Worm (Caenorhabditis elegans) whole organism, early embryonic: Measurements from ENCODE around the gene nhr-190.

Experiments used
- ets-7 ChIP-seq: sonication (generic microtip); optimal IDR thresholded peaks from 2 replicates; lab custom pipeline; 2016; ENCODE audit warnings: missing genotype, missing genetic modification characterization, missing compliant biosample characterization
- hmg-4 ChIP-seq: fragments of 200-800 bp; sonication (Bioruptor generic); optimal IDR thresholded peaks from 2 replicates; lab custom pipeline; 2018; ENCODE audit warnings: mild to moderate bottlenecking, missing genetic modification characterization, missing compliant biosample characterization

- TF ChIP-seq ets-7 (tag; lab: Kevin White, UChicago): no peak
- no peak for TF ChIP-seq hmg-4 (GFP tag; lab: Kevin White, UChicago)
Observed at ce11 chrV:646888-647287, 4.2 kb upstream of the nhr-190 start, which contains the start of gene ugt-42.
